Worm (Caenorhabditis elegans) whole organism, late embryonic: ENCODE results near the gene col-165.

Experiments used
- C38D4.7 ChIP-seq: fragments of 200-800 bp; sonication (Bioruptor generic); optimal IDR thresholded peaks from 2 replicates; lab custom pipeline; 2018; ENCODE audit warnings: mild to moderate bottlenecking, missing genetic modification characterization, moderate library complexity, missing compliant biosample characterization
- K09A11.1 ChIP-seq: sonication (generic microtip); optimal IDR thresholded peaks from 2 replicates; lab custom pipeline; 2017; ENCODE audit warnings: antibody characterized with exemption, mild to moderate bottlenecking, missing genetic modification characterization, missing compliant biosample characterization; ENCODE audit not compliant: insufficient read depth
- T23F11.4 ChIP-seq: fragments of 200-800 bp; sonication (Bioruptor generic); optimal IDR thresholded peaks from 2 replicates; lab custom pipeline; 2018; ENCODE audit warnings: mild to moderate bottlenecking, missing genetic modification characterization, missing compliant biosample characterization
- Y22D7AL.16 ChIP-seq: sonication (generic microtip); optimal IDR thresholded peaks from 2 replicates; lab custom pipeline; 2016; ENCODE audit warnings: missing genetic modification characterization, missing compliant biosample characterization
- ceh-14 ChIP-seq: sonication (generic microtip); optimal IDR thresholded peaks from 2 replicates; lab custom pipeline; 2016; ENCODE audit warnings: missing genotype, missing genetic modification characterization, missing compliant biosample characterization
- ceh-18 ChIP-seq: sonication (generic microtip); optimal IDR thresholded peaks from 2 replicates; lab custom pipeline; 2016; ENCODE audit warnings: missing genetic modification characterization, missing compliant biosample characterization
- ceh-19 ChIP-seq: fragments of 200-800 bp; sonication (Bioruptor generic); optimal IDR thresholded peaks from 2 replicates; lab custom pipeline; 2018; ENCODE audit warnings: mild to moderate bottlenecking, missing genetic modification characterization, missing compliant biosample characterization
- ceh-2 ChIP-seq: sonication (generic microtip); optimal IDR thresholded peaks from 2 replicates; lab custom pipeline; 2016; ENCODE audit warnings: missing genotype, missing genetic modification characterization, missing compliant biosample characterization
- ceh-24 ChIP-seq: sonication (generic microtip); optimal IDR thresholded peaks from 2 replicates; lab custom pipeline; 2016; ENCODE audit warnings: mild to moderate bottlenecking, missing genetic modification characterization, missing compliant biosample characterization
- ceh-30 ChIP-seq: fragments of 150-350 bp; optimal IDR thresholded peaks from 2 replicates; lab custom pipeline; 2014; ENCODE audit warnings: missing biosample characterization, missing genetic modification characterization
- ceh-31 ChIP-seq: sonication (generic microtip); optimal IDR thresholded peaks from 2 replicates; lab custom pipeline; 2016; ENCODE audit warnings: missing genetic modification characterization, missing compliant biosample characterization
- ceh-34 ChIP-seq: sonication (generic microtip); optimal IDR thresholded peaks from 2 replicates; lab custom pipeline; 2016; ENCODE audit warnings: mild to moderate bottlenecking, missing genetic modification characterization, missing compliant biosample characterization
- ceh-45 ChIP-seq: fragments of 200-800 bp; sonication (Bioruptor generic); IDR thresholded peaks from 2 replicates; pipeline ENCODE4 v1.3.6; 2022; ENCODE audit warnings: missing genetic modification reagents, missing genetic modification characterization, missing compliant biosample characterization
- ceh-6 ChIP-seq: fragments of 200-800 bp; sonication (Bioruptor generic); optimal IDR thresholded peaks from 2 replicates; lab custom pipeline; 2018; ENCODE audit warnings: mild to moderate bottlenecking, missing genetic modification characterization, missing compliant biosample characterization
- ceh-9 ChIP-seq: sonication (generic microtip); optimal IDR thresholded peaks from 2 replicates; lab custom pipeline; 2016; ENCODE audit warnings: mild to moderate bottlenecking, missing genetic modification characterization, inconsistent platforms, missing compliant biosample characterization
- dmd-4 ChIP-seq: sonication (generic microtip); optimal IDR thresholded peaks from 2 replicates; lab custom pipeline; 2016; ENCODE audit warnings: borderline replicate concordance, missing genetic modification characterization, missing compliant biosample characterization
- dve-1 ChIP-seq: sonication (generic microtip); optimal IDR thresholded peaks from 2 replicates; lab custom pipeline; 2017; ENCODE audit warnings: antibody characterized with exemption, mild to moderate bottlenecking, missing genetic modification characterization, missing compliant biosample characterization
- elt-2 ChIP-seq: sonication (generic microtip); optimal IDR thresholded peaks from 2 replicates; lab custom pipeline; 2016; ENCODE audit warnings: missing genetic modification reagents, missing genetic modification characterization, missing compliant biosample characterization
- elt-4 ChIP-seq: sonication (generic microtip); optimal IDR thresholded peaks from 2 replicates; lab custom pipeline; 2016; ENCODE audit warnings: missing genetic modification characterization, missing compliant biosample characterization
- ets-4 ChIP-seq: sonication (generic microtip); optimal IDR thresholded peaks from 2 replicates; lab custom pipeline; 2016; ENCODE audit warnings: missing genetic modification characterization, missing compliant biosample characterization
- eyg-1 ChIP-seq: sonication (generic microtip); optimal IDR thresholded peaks from 2 replicates; lab custom pipeline; 2016; ENCODE audit warnings: missing genotype, missing genetic modification characterization, missing compliant biosample characterization
- fax-1 ChIP-seq: sonication (generic microtip); optimal IDR thresholded peaks from 2 replicates; lab custom pipeline; 2016; ENCODE audit warnings: missing genotype, missing genetic modification characterization, missing compliant biosample characterization
- fkh-10 ChIP-seq: fragments of 150-350 bp; optimal IDR thresholded peaks from 2 replicates; lab custom pipeline; 2014; ENCODE audit warnings: missing biosample characterization, missing genetic modification reagents, missing genetic modification characterization
- fkh-6 ChIP-seq: sonication (generic microtip); optimal IDR thresholded peaks from 2 replicates; lab custom pipeline; 2016; ENCODE audit warnings: missing genetic modification characterization, missing compliant biosample characterization
- gmeb-2 ChIP-seq: sonication (generic microtip); optimal IDR thresholded peaks from 2 replicates; lab custom pipeline; 2016; ENCODE audit warnings: missing genetic modification characterization, inconsistent platforms, missing compliant biosample characterization
- hlh-13 ChIP-seq: fragments of 200-800 bp; sonication (Bioruptor generic); optimal IDR thresholded peaks from 2 replicates; lab custom pipeline; 2018; ENCODE audit warnings: mild to moderate bottlenecking, missing genetic modification characterization, missing compliant biosample characterization
- hlh-30 ChIP-seq: sonication (generic microtip); optimal IDR thresholded peaks from 2 replicates; lab custom pipeline; 2017; ENCODE audit warnings: antibody characterized with exemption, missing genetic modification characterization, missing compliant biosample characterization; ENCODE audit not compliant: insufficient read depth
- hlh-6 ChIP-seq: sonication (generic microtip); optimal IDR thresholded peaks from 2 replicates; lab custom pipeline; 2016; ENCODE audit warnings: missing genotype, missing genetic modification characterization, missing compliant biosample characterization
- hlh-8 ChIP-seq: sonication (generic microtip); optimal IDR thresholded peaks from 2 replicates; lab custom pipeline; 2016; ENCODE audit warnings: missing genotype, missing genetic modification characterization, missing compliant biosample characterization
- mec-3 ChIP-seq: sonication (generic microtip); optimal IDR thresholded peaks from 2 replicates; lab custom pipeline; 2016; ENCODE audit warnings: borderline replicate concordance, missing genetic modification characterization, missing compliant biosample characterization
- nhr-11 ChIP-seq: fragments of 150-350 bp; optimal IDR thresholded peaks from 2 replicates; lab custom pipeline; 2014; ENCODE audit warnings: missing biosample characterization, missing genetic modification characterization
- nhr-232 ChIP-seq: sonication (generic microtip); optimal IDR thresholded peaks from 2 replicates; lab custom pipeline; 2016; ENCODE audit warnings: missing genetic modification characterization, missing compliant biosample characterization
- npax-4 ChIP-seq: sonication (generic microtip); optimal IDR thresholded peaks from 2 replicates; lab custom pipeline; 2016; ENCODE audit warnings: missing genetic modification characterization, missing compliant biosample characterization
- odd-2 ChIP-seq: sonication (generic microtip); optimal IDR thresholded peaks from 2 replicates; lab custom pipeline; 2017; ENCODE audit warnings: antibody characterized with exemption, mild to moderate bottlenecking, missing genetic modification characterization, missing compliant biosample characterization
- pag-3 ChIP-seq: sonication (generic microtip); optimal IDR thresholded peaks from 2 replicates; lab custom pipeline; 2016; ENCODE audit warnings: missing compliant biosample characterization, missing genetic modification characterization, borderline replicate concordance
- pax-1 ChIP-seq: fragments of 150-350 bp; optimal IDR thresholded peaks from 2 replicates; lab custom pipeline; 2014; ENCODE audit warnings: missing biosample characterization, missing genetic modification characterization
- pha-2 ChIP-seq: sonication (generic microtip); optimal IDR thresholded peaks from 2 replicates; lab custom pipeline; 2017; ENCODE audit warnings: mild to moderate bottlenecking, missing genetic modification characterization, missing compliant biosample characterization
- pha-4 ChIP-seq: fragments of 150-350 bp; optimal IDR thresholded peaks from 2 replicates; lab custom pipeline; 2018; ENCODE audit warnings: missing biosample characterization, missing genetic modification reagents, missing genetic modification characterization
- pros-1 ChIP-seq: fragments of 150-350 bp; optimal IDR thresholded peaks from 2 replicates; lab custom pipeline; 2014; ENCODE audit warnings: missing biosample characterization, missing genetic modification reagents, missing genetic modification characterization
- ref-2 ChIP-seq: sonication (generic microtip); optimal IDR thresholded peaks from 2 replicates; lab custom pipeline; 2016; ENCODE audit warnings: missing genetic modification characterization, missing compliant biosample characterization
- rnt-1 ChIP-seq: sonication (generic microtip); optimal IDR thresholded peaks from 2 replicates; lab custom pipeline; 2016; ENCODE audit warnings: missing genetic modification characterization, missing compliant biosample characterization
- sox-2 ChIP-seq: fragments of 200-800 bp; sonication (Bioruptor generic); IDR thresholded peaks from 2 replicates; pipeline ENCODE4 v1.3.6; 2022; ENCODE audit warnings: missing genetic modification reagents, missing genetic modification characterization, missing compliant biosample characterization
- sox-4 ChIP-seq: sonication (generic microtip); optimal IDR thresholded peaks from 2 replicates; lab custom pipeline; 2017; ENCODE audit warnings: mild to moderate bottlenecking, missing genetic modification characterization, inconsistent platforms, missing compliant biosample characterization
- syd-9 ChIP-seq: sonication (generic microtip); optimal IDR thresholded peaks from 2 replicates; lab custom pipeline; 2016; ENCODE audit warnings: mild to moderate bottlenecking, missing genetic modification characterization, moderate library complexity, missing compliant biosample characterization
- unc-55 ChIP-seq: sonication (generic microtip); optimal IDR thresholded peaks from 2 replicates; lab custom pipeline; 2017; ENCODE audit warnings: missing biosample characterization, missing genetic modification reagents, missing genetic modification characterization
- zip-5 ChIP-seq: sonication (generic microtip); optimal IDR thresholded peaks from 2 replicates; lab custom pipeline; 2016; ENCODE audit warnings: missing genetic modification characterization, missing compliant biosample characterization
- ztf-16 ChIP-seq: sonication (generic microtip); optimal IDR thresholded peaks from 2 replicates; lab custom pipeline; 2017; ENCODE audit warnings: missing genetic modification characterization, missing compliant biosample characterization

col-165 gene

DNA sequence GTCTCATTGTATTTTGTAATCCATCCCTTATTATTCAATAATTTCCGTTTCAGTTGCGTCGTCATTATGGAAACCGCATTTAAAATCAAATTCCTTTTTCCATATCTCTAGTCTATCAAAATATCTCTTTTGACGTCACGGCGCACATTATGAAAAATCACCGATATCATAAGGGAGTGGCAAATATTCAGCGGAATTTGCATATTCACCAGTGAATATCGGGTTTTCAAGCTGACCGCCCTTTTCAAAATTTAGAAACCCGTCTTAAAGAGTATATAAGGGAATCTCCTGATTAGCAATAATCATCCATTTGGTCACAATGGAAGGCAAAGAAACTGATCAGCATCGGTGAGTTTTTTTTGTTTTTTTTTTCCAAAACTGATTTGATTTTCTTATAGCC lies at the start of gene col-165:
Gene col-165 (plus strand): TSS at position 301 of the 400 bp plus-strand sequence.
- TF ChIP-seq ceh-34 (tag; lab: Kevin White, UChicago), result no peak
- TF ChIP-seq pax-1 (tag; lab: Kevin White, UChicago), result no peak
- TF ChIP-seq ceh-14 (tag; lab: Kevin White, UChicago), result no peak
- no peak for TF ChIP-seq fax-1 (tag; lab: Kevin White, UChicago)
- no peak for TF ChIP-seq ceh-19
- no peak for TF ChIP-seq pros-1
- no peak for TF ChIP-seq fkh-10 (GFP tag; lab: Kevin White, UChicago)
- TF ChIP-seq ets-4, result no peak
- no peak for TF ChIP-seq nhr-11 (tag; lab: Kevin White, UChicago)
- TF ChIP-seq zip-5 (tag; lab: Kevin White, UChicago), result no peak
- no peak for TF ChIP-seq rnt-1 (tag; lab: Kevin White, UChicago)

DNA sequence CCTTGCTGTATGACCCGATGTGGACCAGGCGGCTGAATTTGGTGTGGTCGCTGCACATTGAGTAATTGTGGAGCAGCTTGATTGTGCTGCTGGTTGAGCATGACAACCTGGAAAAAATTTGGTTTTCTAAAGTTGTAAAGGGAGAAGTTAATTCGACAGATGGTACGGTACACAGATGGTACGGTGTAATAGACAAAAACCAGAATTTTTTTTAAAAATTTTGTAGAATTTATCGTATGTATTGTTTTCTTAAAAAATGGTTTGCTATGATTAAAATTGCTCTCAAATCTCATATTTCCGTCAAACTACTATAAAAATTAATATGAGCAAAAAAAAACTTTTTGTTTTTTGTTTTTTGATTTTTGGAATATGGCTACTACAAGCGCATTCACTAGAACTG lies 46.6 kb upstream of the col-165 start, which contains the start of gene pqn-15:
Gene pqn-15 (minus strand): TSS at position 101 of the 400 bp plus-strand sequence.
- TF ChIP-seq ceh-34 (tag; lab: Kevin White, UChicago) (no peak), unc-55 (GFP tag; lab: Kevin White, UChicago) (no peak), syd-9 (tag; lab: Kevin White, UChicago) (no peak), odd-2 (tag; lab: Kevin White, UChicago) (no peak), Y22D7AL.16 (tag; lab: Kevin White, UChicago) (no peak), dmd-4 (tag; lab: Kevin White, UChicago) (no peak), ref-2 (no peak), hlh-8 (tag; lab: Kevin White, UChicago) (no peak), nhr-11 (tag; lab: Kevin White, UChicago) (no peak), npax-4 (tag; lab: Kevin White, UChicago) (no peak), hlh-13 (no peak), hlh-30 (tag; lab: Kevin White, UChicago) (no peak), K09A11.1 (tag; lab: Kevin White, UChicago) (no peak), ceh-14 (tag; lab: Kevin White, UChicago) (no peak), pha-4 (no peak), ceh-45 (GFP tag; lab: Robert Waterston, UW) (no peak)
- TF ChIP-seq, all 69 proteins: peak for 0

DNA sequence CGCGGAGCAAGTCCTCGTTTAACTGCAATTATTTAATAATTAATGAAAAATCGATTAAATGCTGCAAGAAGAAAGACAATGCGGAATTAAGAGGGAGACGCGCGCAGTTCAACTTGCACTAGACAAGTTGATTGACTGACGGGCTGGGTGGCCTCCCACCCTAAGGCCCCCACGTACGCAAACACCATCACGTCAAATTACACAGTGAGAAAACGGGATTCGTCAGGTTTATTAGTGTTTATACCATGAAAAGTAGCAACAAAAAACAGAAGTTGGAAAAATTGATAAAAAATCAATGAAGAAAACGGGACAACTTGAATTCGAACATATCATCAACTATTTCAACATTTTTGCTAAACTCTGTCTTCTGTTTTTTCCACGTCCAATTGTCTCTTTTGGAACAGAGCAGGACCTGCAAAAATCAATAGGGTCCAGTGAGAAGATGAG lies 45.8 kb upstream of the col-165 start:
- TF ChIP-seq C38D4.7 (GFP tag; lab: Kevin White, UChicago) (no peak), rnt-1 (tag; lab: Kevin White, UChicago) (no peak), ceh-31 (tag; lab: Kevin White, UChicago) (peak; percentile 65), ceh-19 (no peak), gmeb-2 (no peak), ceh-34 (tag; lab: Kevin White, UChicago) (peak; percentile 26), pag-3 (tag; lab: Kevin White, UChicago) (no peak), pros-1 (no peak), npax-4 (tag; lab: Kevin White, UChicago) (no peak), ceh-18 (tag; lab: Kevin White, UChicago) (no peak), elt-4 (tag; lab: Kevin White, UChicago) (no peak), ceh-6 (GFP tag; lab: Kevin White, UChicago) (no peak), ceh-9 (no peak), nhr-232 (tag; lab: Kevin White, UChicago) (no peak), fkh-6 (tag; lab: Kevin White, UChicago) (no peak), fax-1 (tag; lab: Kevin White, UChicago) (no peak), dve-1 (tag; lab: Kevin White, UChicago) (no peak), ceh-45 (GFP tag; lab: Robert Waterston, UW) (no peak), hlh-13 (no peak), nhr-11 (tag; lab: Kevin White, UChicago) (no peak), hlh-30 (tag; lab: Kevin White, UChicago) (no peak), ets-4 (no peak), hlh-6 (tag; lab: Kevin White, UChicago) (no peak), ceh-24 (tag; lab: Kevin White, UChicago) (no peak), ceh-30 (tag; lab: Kevin White, UChicago) (no peak), elt-2 (tag; lab: Kevin White, UChicago) (no peak), mec-3 (tag; lab: Kevin White, UChicago) (no peak), ztf-16 (no peak), pha-2 (tag; lab: Kevin White, UChicago) (no peak), sox-4 (tag; lab: Kevin White, UChicago) (no peak), sox-2 (no peak), eyg-1 (no peak), T23F11.4 (no peak), ceh-2 (tag; lab: Kevin White, UChicago) (no peak), syd-9 (tag; lab: Kevin White, UChicago) (no peak), ref-2 (peak; percentile 32)
